Worm (Caenorhabditis elegans) whole organism, mixed stage, embryonic: ENCODE data around the gene srx-133.

Experiments used
- M03D4.4 ChIP-seq: sonication (generic microtip); optimal IDR thresholded peaks from 2 replicates; lab custom pipeline; 2017; ENCODE audit warnings: mild to moderate bottlenecking, missing genetic modification characterization, missing compliant biosample characterization
- bed-3 ChIP-seq: fragments of 200-800 bp; sonication (Bioruptor generic); optimal IDR thresholded peaks from 3 replicates; lab custom pipeline; 2018; ENCODE audit warnings: mild to moderate bottlenecking, missing genetic modification characterization, moderate library complexity, missing compliant biosample characterization
- blmp-1 ChIP-seq: fragments of 150-350 bp; optimal IDR thresholded peaks from 2 replicates; lab custom pipeline; 2014; ENCODE audit warnings: missing biosample characterization, missing genetic modification characterization
- ceh-39 ChIP-seq: fragments of 150-350 bp; optimal IDR thresholded peaks from 2 replicates; lab custom pipeline; 2014; ENCODE audit warnings: missing biosample characterization, missing genetic modification characterization
- ceh-43 ChIP-seq: fragments of 200-800 bp; sonication (Bioruptor generic); optimal IDR thresholded peaks from 2 replicates; lab custom pipeline; 2018; ENCODE audit warnings: mild to moderate bottlenecking, missing genetic modification characterization, moderate library complexity, missing compliant biosample characterization
- ceh-83 ChIP-seq: fragments of 200-800 bp; sonication (Bioruptor generic); optimal IDR thresholded peaks from 2 replicates; lab custom pipeline; 2018; ENCODE audit warnings: mild to moderate bottlenecking, missing genetic modification characterization, missing compliant biosample characterization
- ces-1 ChIP-seq: fragments of 150-350 bp; optimal IDR thresholded peaks from 2 replicates; lab custom pipeline; 2014; ENCODE audit warnings: missing biosample characterization, missing genetic modification reagents, missing genetic modification characterization
- cnd-1 ChIP-seq: fragments of 200-800 bp; sonication (Bioruptor generic); optimal IDR thresholded peaks from 2 replicates; lab custom pipeline; 2018; ENCODE audit warnings: mild to moderate bottlenecking, missing genetic modification characterization, missing compliant biosample characterization
- elt-1 ChIP-seq: sonication (generic microtip); optimal IDR thresholded peaks from 2 replicates; lab custom pipeline; 2017; ENCODE audit warnings: missing genetic modification characterization, mild to moderate bottlenecking, missing compliant biosample characterization, antibody characterized with exemption, moderate library complexity, borderline replicate concordance; ENCODE audit not compliant: insufficient read depth
- elt-3 ChIP-seq: fragments of 150-350 bp; optimal IDR thresholded peaks from 2 replicates; lab custom pipeline; 2014; ENCODE audit warnings: missing biosample characterization, missing genetic modification characterization
- flh-1 ChIP-seq: fragments of 200-800 bp; sonication (Bioruptor generic); optimal IDR thresholded peaks from 2 replicates; lab custom pipeline; 2018; ENCODE audit warnings: mild to moderate bottlenecking, missing genetic modification characterization, moderate library complexity, missing compliant biosample characterization
- ham-2 ChIP-seq: fragments of 200-800 bp; sonication (Bioruptor generic); optimal IDR thresholded peaks from 2 replicates; lab custom pipeline; 2018; ENCODE audit warnings: mild to moderate bottlenecking, missing genetic modification characterization, missing compliant biosample characterization
- hlh-1 ChIP-seq: fragments of 150-350 bp; optimal IDR thresholded peaks from 2 replicates; lab custom pipeline; 2014; ENCODE audit warnings: missing biosample characterization, missing genetic modification reagents, missing genetic modification characterization
- mep-1 ChIP-seq: fragments of 150-350 bp; optimal IDR thresholded peaks from 2 replicates; lab custom pipeline; 2017; ENCODE audit warnings: missing biosample characterization, missing genetic modification reagents, missing genetic modification characterization, inconsistent platforms
- mls-2 ChIP-seq: sonication (generic microtip); optimal IDR thresholded peaks from 2 replicates; lab custom pipeline; 2016; ENCODE audit warnings: mild to moderate bottlenecking, missing genetic modification characterization, moderate library complexity, missing compliant biosample characterization
- nhr-12 ChIP-seq: fragments of 150-350 bp; optimal IDR thresholded peaks from 2 replicates; lab custom pipeline; 2014; ENCODE audit warnings: missing biosample characterization, missing genetic modification characterization
- nhr-2 ChIP-seq: fragments of 150-350 bp; optimal IDR thresholded peaks from 2 replicates; lab custom pipeline; 2014; ENCODE audit warnings: missing biosample characterization, missing genetic modification characterization
- nhr-28 ChIP-seq: fragments of 150-350 bp; optimal IDR thresholded peaks from 2 replicates; lab custom pipeline; 2014; ENCODE audit warnings: missing biosample characterization, missing genetic modification characterization
- nhr-76 ChIP-seq: sonication (generic microtip); optimal IDR thresholded peaks from 2 replicates; lab custom pipeline; 2017; ENCODE audit warnings: missing biosample characterization, missing genetic modification characterization
- pha-4 ChIP-seq: fragments of 150-350 bp; optimal IDR thresholded peaks from 2 replicates; lab custom pipeline; 2018; ENCODE audit warnings: missing biosample characterization, missing genetic modification reagents, missing genetic modification characterization
- sem-2 ChIP-seq: fragments of 200-800 bp; sonication (Bioruptor generic); optimal IDR thresholded peaks from 2 replicates; lab custom pipeline; 2018; ENCODE audit warnings: mild to moderate bottlenecking, missing genetic modification characterization, missing compliant biosample characterization
- snpc-4 ChIP-seq: fragments of 150-350 bp; optimal IDR thresholded peaks from 2 replicates; lab custom pipeline; 2014; ENCODE audit warnings: missing biosample characterization, missing genetic modification characterization
- sptf-1 ChIP-seq: sonication (generic microtip); optimal IDR thresholded peaks from 2 replicates; lab custom pipeline; 2017; ENCODE audit warnings: mild to moderate bottlenecking, missing genetic modification characterization, moderate library complexity, missing compliant biosample characterization
- tbx-8 ChIP-seq: fragments of 200-800 bp; sonication (Bioruptor generic); optimal IDR thresholded peaks from 2 replicates; lab custom pipeline; 2018; ENCODE audit warnings: mild to moderate bottlenecking, missing genetic modification characterization, moderate library complexity, missing compliant biosample characterization
- unc-120 ChIP-seq: sonication (generic microtip); optimal IDR thresholded peaks from 2 replicates; lab custom pipeline; 2017; ENCODE audit warnings: missing genetic modification characterization, missing compliant biosample characterization; ENCODE audit not compliant: poor library complexity, severe bottlenecking
- unc-62 ChIP-seq: fragments of 150-350 bp; optimal IDR thresholded peaks from 2 replicates; lab custom pipeline; 2014; ENCODE audit warnings: missing biosample characterization, missing genetic modification reagents, missing genetic modification characterization
- ztf-11 ChIP-seq: fragments of 150-350 bp; optimal IDR thresholded peaks from 2 replicates; lab custom pipeline; 2014; ENCODE audit warnings: missing biosample characterization, missing genetic modification characterization

The srx-133 gene

ce11 chrV:13880607-13881006 lies 32.1 kb downstream of the srx-133 start, which contains the start of gene T22G5.3:
TSS of gene T22G5.3 (plus strand) at chrV:13880907.
- TF ChIP-seq tbx-8: no peak

ce11 chrV:13887358-13887757 lies 38.9 kb downstream of the srx-133 start, which contains the start of gene srsx-19:
TSS of gene srsx-19 (plus strand) at chrV:13887658.
- no peak for TF ChIP-seq sem-2 (GFP tag; lab: Kevin White, UChicago)
- TF ChIP-seq ztf-11 (tag; lab: Kevin White, UChicago): no peak

ce11 chrV:13889516-13889915 lies 41.0 kb downstream of the srx-133 start, which contains the start of gene spp-12:
TSS of gene spp-12 (plus strand) at chrV:13889816.
- TF ChIP-seq sptf-1 (tag; lab: Kevin White, UChicago) (no peak), ceh-43 (no peak), nhr-2 (tag; lab: Kevin White, UChicago) (no peak), nhr-28 (tag; lab: Kevin White, UChicago) (no peak), sem-2 (GFP tag; lab: Kevin White, UChicago) (no peak), ces-1 (no peak), unc-120 (tag; lab: Kevin White, UChicago) (no peak), elt-3 (no peak), ceh-83 (no peak), cnd-1 (tag; lab: Kevin White, UChicago) (no peak), pha-4 (tag; lab: Kevin White, UChicago) (no peak), flh-1 (GFP tag; lab: Kevin White, UChicago) (no peak)

ce11 chrV:13890473-13890872 lies 42.0 kb downstream of the srx-133 start, which contains the start of gene lbp-8:
TSS of gene lbp-8 (plus strand) at chrV:13890773.
- no peak for TF ChIP-seq snpc-4 (tag; lab: Kevin White, UChicago)
- no peak for TF ChIP-seq elt-1 (tag; lab: Kevin White, UChicago)
- TF ChIP-seq sptf-1 (tag; lab: Kevin White, UChicago): no peak
- TF ChIP-seq blmp-1 (tag; lab: Kevin White, UChicago): no peak
- TF ChIP-seq bed-3 (GFP tag; lab: Kevin White, UChicago): no peak
- TF ChIP-seq nhr-28 (tag; lab: Kevin White, UChicago): no peak
- TF ChIP-seq M03D4.4 (tag; lab: Kevin White, UChicago): no peak
- no peak for TF ChIP-seq unc-120 (tag; lab: Kevin White, UChicago)
- TF ChIP-seq ceh-39 (tag; lab: Kevin White, UChicago): no peak

- no peak for TF ChIP-seq M03D4.4 (tag; lab: Kevin White, UChicago)
- no peak for TF ChIP-seq sem-2 (GFP tag; lab: Kevin White, UChicago)
- no peak for TF ChIP-seq ztf-11 (tag; lab: Kevin White, UChicago)
Measured at ce11 chrV:13891489-13891888, 43.0 kb downstream of the srx-133 start.

ce11 chrV:13892457-13893375 lies 44.2 kb downstream of the srx-133 start, which contains the start of gene sptl-3:
TSS of gene sptl-3 (plus strand) at chrV:13893325.
- TF ChIP-seq unc-62 (GFP tag; lab: Kevin White, UChicago): peak; percentile 17
- TF ChIP-seq cnd-1 (tag; lab: Kevin White, UChicago): no peak
- TF ChIP-seq mep-1: peak; percentile 14
- TF ChIP-seq nhr-76 (tag; lab: Kevin White, UChicago): no peak
- peak; percentile 7 for TF ChIP-seq unc-120 (tag; lab: Kevin White, UChicago)

ce11 chrV:13893583-13893982 lies 45.1 kb downstream of the srx-133 start:
- no peak for TF ChIP-seq ham-2 (GFP tag; lab: Kevin White, UChicago)
- TF ChIP-seq nhr-12 (tag; lab: Kevin White, UChicago): no peak
- no peak for TF ChIP-seq mls-2 (tag; lab: Kevin White, UChicago)
- no peak for TF ChIP-seq nhr-2 (tag; lab: Kevin White, UChicago)
- no peak for TF ChIP-seq hlh-1
